Worm (Caenorhabditis elegans): ENCODE results near the gene bli-5.
A peak's percentile ranks its signal among the peaks of the same experiment; 100 is the strongest.
"Not testable (repeated sequence)": the region's sequence is repeated elsewhere in the genome, so short reads cannot be mapped to it uniquely, and the experiment has no call there.

bli-5 gene

DNA sequence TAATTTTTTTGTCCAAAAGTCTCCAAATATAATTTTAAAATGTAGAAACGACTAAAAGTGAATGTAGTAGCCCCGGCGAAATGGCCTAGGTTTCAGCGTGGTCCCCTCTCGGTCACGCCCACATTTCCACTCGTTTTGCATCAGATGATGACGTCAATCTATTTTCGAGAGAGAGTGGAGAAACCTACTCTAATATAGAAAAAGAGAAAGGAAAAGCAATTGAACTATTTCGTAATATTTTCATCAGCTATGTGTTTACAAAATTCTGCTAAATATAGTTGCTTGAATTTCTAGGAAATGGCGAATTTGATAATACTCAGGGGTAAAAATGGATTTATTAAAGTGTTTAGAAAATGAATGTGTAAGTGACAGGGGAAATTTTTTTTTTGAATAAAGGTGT, 26.2 kb upstream of the bli-5 start:
- TF ChIP-seq D1046.2 (GFP tag; IDR thresholded peaks at IDR 0.05) (no peak), daf-16 (GFP tag; optimal IDR thresholded peaks at IDR 0.05) (no peak), daf-16 (tag; optimal IDR thresholded peaks at IDR 0.05) (peak; percentile 51), aha-1 (tag) (peak; percentile 65), fkh-10 (GFP tag; optimal IDR thresholded peaks at IDR 0.05) (peak; percentile 14), arid-1 (GFP tag; conservative IDR thresholded peaks at IDR 0.05) (0 out of 2 replicates have a peak, but pooled peaks have one; percentile 8), spr-1 (tag; optimal IDR thresholded peaks at IDR 0.05) (no peak), nhr-11 (tag; optimal IDR thresholded peaks at IDR 0.05) (peak; percentile 12), hlh-30 (tag; optimal IDR thresholded peaks at IDR 0.05; ENCODE audit: insufficient read depth) (peak; percentile 38), nhr-6 (tag; optimal IDR thresholded peaks at IDR 0.05) (no peak), ztf-7 (tag; optimal IDR thresholded peaks at IDR 0.05) (peak; percentile 83), lsy-2 (tag; optimal IDR thresholded peaks at IDR 0.05) (peak in 1 of 2 experiments; percentile 61), mep-1 (tag; optimal IDR thresholded peaks at IDR 0.05) (peak; percentile 38), dmd-6 (GFP tag; IDR thresholded peaks at IDR 0.05) (0 out of 2 replicates have a peak, but pooled peaks have one; percentile 9)

DNA sequence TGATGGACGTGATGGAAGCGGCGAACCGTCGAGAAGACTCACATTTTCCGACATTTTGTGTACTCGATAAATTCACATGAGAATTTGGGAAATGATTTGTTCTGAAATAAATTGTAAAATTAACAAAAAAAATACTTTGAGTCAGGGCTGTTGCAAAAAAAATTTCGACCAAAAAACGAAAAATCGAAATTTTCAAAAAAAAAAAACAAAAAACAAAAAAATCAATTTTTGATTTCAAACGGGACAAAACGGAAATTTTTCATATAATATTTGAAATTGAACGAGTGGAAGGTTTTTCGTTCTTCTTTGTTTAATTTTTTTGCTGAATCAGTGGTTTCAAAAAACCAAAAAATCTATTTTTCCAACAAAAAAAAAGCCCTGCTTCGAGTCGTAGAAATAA, 25.6 kb upstream of the bli-5 start, which contains the start of gene cua-1:
TSS of gene cua-1 (minus strand) at position 101 of the 400 bp plus-strand sequence.
- no peak for TF ChIP-seq F49E8.2 (tag; optimal IDR thresholded peaks at IDR 0.05; ENCODE audit: borderline replicate concordance)
- no peak for TF ChIP-seq mdt-29 (GFP tag; IDR thresholded peaks at IDR 0.05)
- TF ChIP-seq nhr-25 (tag; optimal IDR thresholded peaks at IDR 0.05; ENCODE audit: borderline replicate concordance, insufficient read depth): no peak

DNA sequence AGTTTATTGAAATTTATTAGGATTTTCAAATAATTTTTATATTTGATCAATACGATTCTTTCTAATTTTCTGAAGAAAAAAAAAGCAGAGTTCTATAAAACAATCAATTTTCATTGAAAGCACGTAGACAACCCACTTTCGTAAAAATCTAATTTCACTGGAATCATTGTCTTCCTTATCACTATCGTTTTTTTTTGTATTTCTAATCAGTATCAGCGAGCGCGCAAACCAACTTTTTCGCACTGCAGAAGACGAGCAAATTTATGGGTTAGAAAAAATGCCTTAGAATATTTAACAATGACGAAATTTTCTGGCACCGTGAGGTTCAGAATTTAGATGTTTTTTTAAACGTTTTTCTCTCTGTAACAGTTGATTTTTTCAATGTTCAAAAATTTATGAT, 23.3 kb upstream of the bli-5 start:
- TF ChIP-seq pqm-1 (tag; optimal IDR thresholded peaks at IDR 0.05): peak; percentile 53
- TF ChIP-seq nhr-48 (tag; optimal IDR thresholded peaks at IDR 0.05): no peak
- no peak for TF ChIP-seq nhr-28 (tag; optimal IDR thresholded peaks at IDR 0.05)
- TF ChIP-seq dmd-6 (GFP tag; IDR thresholded peaks at IDR 0.05): peak; percentile 44; the same call in 1 of the 2 replicates

DNA sequence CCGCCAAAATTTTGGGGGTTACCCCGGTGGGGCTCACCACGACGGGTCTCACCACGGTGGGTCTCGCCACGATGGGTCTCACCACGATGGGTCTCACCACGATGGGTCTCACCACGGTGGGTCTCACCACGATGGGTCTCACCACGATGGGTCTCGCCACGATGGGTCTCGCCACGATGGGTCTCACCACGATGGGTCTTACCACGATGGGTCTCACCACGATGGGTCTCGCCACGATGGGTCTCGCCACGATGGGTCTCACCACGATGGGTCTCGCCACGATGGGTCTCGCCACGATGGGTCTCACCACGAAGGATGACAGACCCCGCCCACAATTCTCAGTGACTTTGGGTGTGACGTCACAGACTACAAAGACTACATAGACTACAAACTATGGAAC, 18.7 kb upstream of the bli-5 start:
- TF ChIP-seq snpc-1.2 (GFP tag; IDR thresholded peaks at IDR 0.05) (peak; percentile 51; the same call in 1 of the 2 replicates), dmd-8 (GFP tag; IDR thresholded peaks at IDR 0.05) (0 out of 2 replicates have a peak, but pooled peaks have one; percentile 69), T26A8.4 (GFP tag; IDR thresholded peaks at IDR 0.05) (0 out of 2 replicates have a peak, but pooled peaks have one; percentile 16), set-16 (GFP tag; IDR thresholded peaks at IDR 0.05) (peak; percentile 93), F26F4.8 (GFP tag; conservative IDR thresholded peaks at IDR 0.05) (0 out of 2 replicates have a peak, but pooled peaks have one; percentile 46), tra-1 (GFP tag; IDR thresholded peaks at IDR 0.05) (0 out of 2 replicates have a peak, but pooled peaks have one; percentile 42), F44E2.7 (GFP tag; IDR thresholded peaks at IDR 0.05) (peak; percentile 58; the same call in 1 of the 2 replicates), php-3 (GFP tag; IDR thresholded peaks at IDR 0.05) (peak; percentile 19; the same call in 1 of the 2 replicates), arid-1 (GFP tag; conservative IDR thresholded peaks at IDR 0.05) (0 out of 2 replicates have a peak, but pooled peaks have one; percentile 5), madf-5 (GFP tag; IDR thresholded peaks at IDR 0.05) (0 out of 4 replicates have a peak, but pooled peaks of 1 of the 2 experiments have one; percentile 52), Y48G9A.11 (GFP tag; IDR thresholded peaks at IDR 0.05) (peak; percentile 45; the same call in 1 of the 2 replicates)

DNA sequence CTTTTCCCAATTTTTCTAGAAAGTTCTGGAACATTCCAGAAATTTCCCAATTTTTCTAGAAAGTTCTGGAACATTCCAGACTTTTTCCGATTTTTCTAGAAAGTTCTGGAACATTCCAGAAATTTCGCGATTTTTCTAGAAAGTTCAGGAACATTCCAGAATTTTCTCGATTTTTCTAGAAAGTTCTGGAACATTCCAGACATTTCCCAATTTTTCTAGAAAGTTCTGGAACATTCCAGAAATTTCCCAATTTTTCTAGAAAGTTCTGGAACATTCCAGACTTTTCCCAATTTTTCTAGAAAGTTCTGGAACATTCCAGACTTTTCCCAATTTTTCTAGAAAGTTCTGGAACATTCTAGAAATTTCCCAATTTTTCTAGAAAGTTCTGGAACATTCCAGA, 17.9 kb upstream of the bli-5 start:
- TF ChIP-seq Y105C5A.15 (GFP tag; IDR thresholded peaks at IDR 0.05): 0 out of 2 replicates have a peak, but pooled peaks have one; percentile 26
- 0 out of 2 replicates have a peak, but pooled peaks have one; percentile 18 for TF ChIP-seq lin-1 (GFP tag; IDR thresholded peaks at IDR 0.05)
- TF ChIP-seq madf-5 (GFP tag; IDR thresholded peaks at IDR 0.05): 0 out of 4 replicates have a peak, but pooled peaks of 1 of the 2 experiments have one; percentile 61
- TF ChIP-seq tra-1 (GFP tag; IDR thresholded peaks at IDR 0.05): peak; percentile 31; the same call in 1 of the 2 replicates
- peak; percentile 81 for TF ChIP-seq pha-4 (GFP tag; IDR thresholded peaks at IDR 0.05)
- TF ChIP-seq pha-4 (tag; optimal IDR thresholded peaks at IDR 0.05): not testable (repeated sequence)
- peak; percentile 57; the same call in 1 of the 2 replicates for TF ChIP-seq vab-7 (GFP tag; IDR thresholded peaks at IDR 0.05)
- 0 out of 2 replicates have a peak, but pooled peaks have one; percentile 21 for TF ChIP-seq php-3 (GFP tag; IDR thresholded peaks at IDR 0.05)
- TF ChIP-seq ceh-44 (GFP tag; IDR thresholded peaks at IDR 0.05): 0 out of 2 replicates have a peak, but pooled peaks have one; percentile 41
- peak; percentile 63; the same call in 1 of the 2 replicates for TF ChIP-seq arid-1 (GFP tag; conservative IDR thresholded peaks at IDR 0.05)
- 0 out of 2 replicates have a peak, but pooled peaks have one; percentile 6 for TF ChIP-seq set-16 (GFP tag; IDR thresholded peaks at IDR 0.05)
- peak; percentile 48 for TF ChIP-seq lin-38 (GFP tag; IDR thresholded peaks at IDR 0.05)
- 0 out of 2 replicates have a peak, but pooled peaks have one; percentile 62 for TF ChIP-seq zfp-3 (GFP tag; conservative IDR thresholded peaks at IDR 0.05)
- 0 out of 2 replicates have a peak, but pooled peaks have one; percentile 38 for TF ChIP-seq saeg-2 (GFP tag; IDR thresholded peaks at IDR 0.05)
- TF ChIP-seq lim-7 (GFP tag; IDR thresholded peaks at IDR 0.05): 0 out of 2 replicates have a peak, but pooled peaks have one; percentile 44
- TF ChIP-seq snpc-1.2 (GFP tag; IDR thresholded peaks at IDR 0.05): peak; percentile 65
- peak; percentile 59; the same call in 1 of the 2 replicates for TF ChIP-seq Y48G9A.11 (GFP tag; IDR thresholded peaks at IDR 0.05)
- TF ChIP-seq Y75B8A.6 (GFP tag; IDR thresholded peaks at IDR 0.05): 0 out of 2 replicates have a peak, but pooled peaks have one; percentile 22
- TF ChIP-seq F26F4.8 (GFP tag; conservative IDR thresholded peaks at IDR 0.05): 0 out of 2 replicates have a peak, but pooled peaks have one; percentile 55

Data from whole organism, L4 larva.